Fruit fly (Drosophila melanogaster) whole organism, embryonic: ENCODE results near the gene CG9107.

Experiments
- Bdp1 ChIP-seq: fragments of 200-800 bp; sonication (Bioruptor generic); optimal IDR thresholded peaks from 3 replicates; lab custom pipeline; 2016; ENCODE audit warnings: missing biosample characterization, missing genetic modification characterization
- CG10274 ChIP-seq: fragments of 200-800 bp; sonication (Bioruptor generic); optimal IDR thresholded peaks from 3 replicates; lab custom pipeline; 2017; ENCODE audit warnings: missing biosample characterization, mild to moderate bottlenecking, missing genetic modification characterization
- CG10321 ChIP-seq: fragments of 200-800 bp; sonication (Bioruptor generic); IDR thresholded peaks from 2 replicates; pipeline ENCODE4 v1.3.6; 2022; ENCODE audit warnings: missing biosample characterization, missing genetic modification characterization
- CG11398 ChIP-seq: fragments of 200-800 bp; sonication (Bioruptor generic); optimal IDR thresholded peaks from 2 replicates; lab custom pipeline; 2016; ENCODE audit warnings: missing biosample characterization, missing genetic modification characterization
- CG12659 ChIP-seq: fragments of 200-800 bp; sonication (Bioruptor generic); optimal IDR thresholded peaks from 3 replicates; lab custom pipeline; 2017; ENCODE audit warnings: mild to moderate bottlenecking, missing biosample characterization, missing genetic modification reagents, missing genetic modification characterization
- CG12769 ChIP-seq: fragments of 200-800 bp; sonication (Bioruptor generic); optimal IDR thresholded peaks from 2 replicates; lab custom pipeline; 2019; ENCODE audit warnings: missing biosample characterization, mild to moderate bottlenecking, missing genetic modification characterization, moderate library complexity
- CG14860 ChIP-seq: fragments of 200-800 bp; sonication (Bioruptor generic); IDR thresholded peaks from 3 replicates; pipeline ENCODE4 v1.3.6; 2022; ENCODE audit warnings: missing biosample characterization, missing genetic modification characterization; ENCODE audit not compliant: partially characterized antibody
- CG15011 ChIP-seq: fragments of 200-800 bp; sonication (Bioruptor generic); optimal IDR thresholded peaks from 3 replicates; lab custom pipeline; 2018; ENCODE audit warnings: missing biosample characterization, mild to moderate bottlenecking, missing genetic modification characterization
- CG15269 ChIP-seq: fragments of 200-800 bp; sonication (Bioruptor generic); optimal IDR thresholded peaks from 2 replicates; lab custom pipeline; 2018; ENCODE audit warnings: missing biosample characterization, mild to moderate bottlenecking, missing genetic modification characterization, moderate library complexity
- CG15696 ChIP-seq: fragments of 200-800 bp; sonication (Bioruptor generic); optimal IDR thresholded peaks from 2 replicates; lab custom pipeline; 2019; ENCODE audit warnings: missing biosample characterization, mild to moderate bottlenecking, missing genetic modification characterization, moderate library complexity
- CG17385 ChIP-seq: fragments of 200-800 bp; sonication (Bioruptor generic); optimal IDR thresholded peaks from 3 replicates; lab custom pipeline; 2018; ENCODE audit warnings: missing biosample characterization, mild to moderate bottlenecking, missing genetic modification characterization
- CG17568 ChIP-seq: fragments of 200-800 bp; sonication (Bioruptor generic); optimal IDR thresholded peaks from 2 replicates; lab custom pipeline; 2018; ENCODE audit warnings: missing biosample characterization, mild to moderate bottlenecking, missing genetic modification characterization, moderate library complexity
- CG18011 ChIP-seq: fragments of 200-800 bp; sonication (Bioruptor generic); optimal IDR thresholded peaks from 2 replicates; lab custom pipeline; 2017; ENCODE audit warnings: missing biosample characterization, missing genetic modification characterization, mild to moderate bottlenecking, moderate library complexity, missing genotype
- CG32532 ChIP-seq: fragments of 200-800 bp; sonication (Bioruptor generic); IDR thresholded peaks from 2 replicates; pipeline ENCODE4 v1.3.6; 2022; ENCODE audit warnings: missing biosample characterization, missing genetic modification characterization
- CG3407 ChIP-seq: fragments of 200-800 bp; sonication (Bioruptor generic); optimal IDR thresholded peaks from 2 replicates; lab custom pipeline; 2018; ENCODE audit warnings: missing biosample characterization, mild to moderate bottlenecking, missing genetic modification characterization
- CG8924 ChIP-seq: fragments of 200-800 bp; optimal IDR thresholded peaks from 3 replicates; lab custom pipeline; 2019; ENCODE audit warnings: missing biosample characterization, mild to moderate bottlenecking, missing genetic modification characterization, moderate library complexity
- Dbx ChIP-seq: fragments of 200-800 bp; sonication (Bioruptor generic); IDR thresholded peaks from 3 replicates; pipeline ENCODE4 v1.3.6; 2022; ENCODE audit warnings: missing biosample characterization, missing genetic modification characterization
- Deaf1 ChIP-seq: fragments of 200-800 bp; optimal IDR thresholded peaks from 3 replicates; lab custom pipeline; 2019; ENCODE audit warnings: missing biosample characterization, mild to moderate bottlenecking, missing genetic modification characterization, moderate library complexity
- Dek ChIP-seq: fragments of 200-800 bp; sonication (Bioruptor generic); optimal IDR thresholded peaks from 3 replicates; lab custom pipeline; 2019; ENCODE audit warnings: missing biosample characterization, mild to moderate bottlenecking, missing genetic modification characterization, moderate library complexity
- E2f2 ChIP-seq: fragments of 200-800 bp; sonication (Bioruptor generic); IDR thresholded peaks from 2 replicates; pipeline ENCODE4 v1.3.6; 2022; ENCODE audit warnings: missing biosample characterization, missing genetic modification characterization
- HHEX ChIP-seq: fragments of 200-800 bp; sonication (Bioruptor generic); optimal IDR thresholded peaks from 3 replicates; lab custom pipeline; 2017; ENCODE audit warnings: missing biosample characterization, mild to moderate bottlenecking, missing genetic modification characterization, missing genetic modification reagents
- Hmx ChIP-seq: fragments of 200-800 bp; sonication (Bioruptor generic); optimal IDR thresholded peaks from 2 replicates; lab custom pipeline; 2016; ENCODE audit warnings: missing biosample characterization, missing genetic modification characterization
- Lpt ChIP-seq: fragments of >200 bp; optimal IDR thresholded peaks from 2 replicates; lab custom pipeline; 2018; ENCODE audit warnings: missing biosample characterization, missing genetic modification characterization
- Med ChIP-seq: fragments of 200-800 bp; sonication (Bioruptor generic); peaks from one replicate; lab custom pipeline; 2016; ENCODE audit warnings: missing biosample characterization, missing genetic modification characterization, mild to moderate bottlenecking, inconsistent platforms, moderate library complexity
- Mrtf ChIP-seq: fragments of 200-800 bp; sonication (Bioruptor generic); IDR thresholded peaks from 3 replicates; pipeline ENCODE4 v1.3.6; 2022; ENCODE audit warnings: missing biosample characterization, missing genetic modification characterization
- NC2β ChIP-seq: fragments of 200-800 bp; sonication (Bioruptor generic); optimal IDR thresholded peaks from 2 replicates; lab custom pipeline; 2016; ENCODE audit warnings: missing biosample characterization, missing genetic modification characterization
- Pdp1 ChIP-seq, 2 experiments: fragments of 200-800 bp; sonication (Bioruptor generic); optimal IDR thresholded peaks; 3 replicates each; lab custom pipeline; 2016; ENCODE audit warnings: missing biosample characterization in 2 of 2, missing genetic modification characterization in 2 of 2, mild to moderate bottlenecking in 1 of 2, moderate library complexity in 1 of 2
- Sry-β ChIP-seq: fragments of 200-800 bp; sonication (Bioruptor generic); optimal IDR thresholded peaks from 2 replicates; lab custom pipeline; 2018; ENCODE audit warnings: missing biosample characterization, mild to moderate bottlenecking, missing genetic modification characterization, moderate library complexity
- YL-1 ChIP-seq: fragments of 200-800 bp; sonication (Bioruptor generic); optimal IDR thresholded peaks from 3 replicates; lab custom pipeline; 2017; ENCODE audit warnings: missing biosample characterization, mild to moderate bottlenecking, missing genetic modification characterization
- abd-A ChIP-seq: fragments of 200-800 bp; sonication (Bioruptor generic); optimal IDR thresholded peaks from 3 replicates; lab custom pipeline; 2019; ENCODE audit warnings: missing biosample characterization, mild to moderate bottlenecking, missing genetic modification characterization, moderate library complexity
- bab2 ChIP-seq: fragments of 200-800 bp; sonication (Bioruptor generic); optimal IDR thresholded peaks from 2 replicates; lab custom pipeline; 2016; ENCODE audit warnings: missing biosample characterization, missing genetic modification characterization
- cas ChIP-seq: fragments of 200-800 bp; sonication (Bioruptor generic); IDR thresholded peaks from 2 replicates; pipeline ENCODE4 v1.3.6; 2022; ENCODE audit warnings: missing biosample characterization, missing genetic modification characterization
- cg ChIP-seq: fragments of 200-800 bp; sonication (Bioruptor generic); optimal IDR thresholded peaks from 3 replicates; lab custom pipeline; 2019; ENCODE audit warnings: missing biosample characterization, mild to moderate bottlenecking, missing genetic modification characterization, moderate library complexity
- dmrt99B ChIP-seq: fragments of 200-800 bp; sonication (Bioruptor generic); optimal IDR thresholded peaks from 2 replicates; lab custom pipeline; 2018; ENCODE audit warnings: missing biosample characterization, mild to moderate bottlenecking, missing genetic modification characterization, moderate library complexity
- dysf ChIP-seq: fragments of 200-800 bp; sonication (Bioruptor generic); IDR thresholded peaks from 3 replicates; pipeline ENCODE4 v1.3.6; 2022; ENCODE audit warnings: missing biosample characterization, missing genetic modification characterization
- en ChIP-seq: fragments of 200-800 bp; sonication (Bioruptor generic); optimal IDR thresholded peaks from 2 replicates; lab custom pipeline; 2016; ENCODE audit warnings: missing biosample characterization, missing genetic modification characterization
- ewg ChIP-seq: fragments of 200-800 bp; sonication (Bioruptor generic); optimal IDR thresholded peaks from 3 replicates; lab custom pipeline; 2017; ENCODE audit warnings: mild to moderate bottlenecking, missing biosample characterization, missing genetic modification reagents, missing genetic modification characterization
- exex ChIP-seq: fragments of 200-800 bp; sonication (Bioruptor generic); optimal IDR thresholded peaks from 4 replicates; lab custom pipeline; 2018; ENCODE audit warnings: missing biosample characterization, mild to moderate bottlenecking, missing genetic modification characterization, moderate library complexity
- eyg ChIP-seq: fragments of 200-800 bp; sonication (Bioruptor generic); optimal IDR thresholded peaks from 3 replicates; lab custom pipeline; 2016; ENCODE audit warnings: missing biosample characterization, missing genetic modification characterization
- luna ChIP-seq: fragments of 200-800 bp; sonication (Bioruptor generic); optimal IDR thresholded peaks from 2 replicates; lab custom pipeline; 2016; ENCODE audit warnings: missing biosample characterization, missing genetic modification characterization
- nom ChIP-seq: fragments of 200-800 bp; sonication (Bioruptor generic); optimal IDR thresholded peaks from 2 replicates; lab custom pipeline; 2017; ENCODE audit warnings: missing biosample characterization, missing genetic modification characterization, mild to moderate bottlenecking, moderate library complexity, missing genetic modification reagents
- onecut ChIP-seq: fragments of 200-800 bp; sonication (Bioruptor generic); IDR thresholded peaks from 2 replicates; pipeline ENCODE4 v1.3.6; 2022; ENCODE audit warnings: missing biosample characterization, missing genetic modification characterization
- pho ChIP-seq: fragments of 200-800 bp; sonication (Bioruptor generic); optimal IDR thresholded peaks from 2 replicates; lab custom pipeline; 2016; ENCODE audit warnings: missing biosample characterization, missing genetic modification characterization
- pros ChIP-seq: fragments of 200-800 bp; sonication (Bioruptor generic); optimal IDR thresholded peaks from 3 replicates; lab custom pipeline; 2019; ENCODE audit warnings: missing biosample characterization, mild to moderate bottlenecking, missing genetic modification characterization, moderate library complexity
- salm ChIP-seq: fragments of 200-800 bp; sonication (Bioruptor generic); optimal IDR thresholded peaks from 2 replicates; lab custom pipeline; 2018; ENCODE audit warnings: missing biosample characterization, mild to moderate bottlenecking, missing genetic modification characterization
- sr ChIP-seq: fragments of 200-800 bp; sonication (Bioruptor generic); IDR thresholded peaks from 3 replicates; pipeline ENCODE4 v1.3.6; 2022; ENCODE audit warnings: missing biosample characterization, missing genetic modification characterization
- ttk ChIP-seq: fragments of 200-800 bp; sonication (Bioruptor generic); IDR thresholded peaks from 2 replicates; pipeline ENCODE4 v2.1.2; 2022; ENCODE audit warnings: missing biosample characterization, missing genetic modification characterization
- wek ChIP-seq: fragments of 200-800 bp; sonication (Bioruptor generic); optimal IDR thresholded peaks from 3 replicates; lab custom pipeline; 2018; ENCODE audit warnings: missing biosample characterization, mild to moderate bottlenecking, missing genetic modification characterization, moderate library complexity
- wor ChIP-seq: fragments of 200-800 bp; sonication (Bioruptor generic); IDR thresholded peaks from 2 replicates; pipeline ENCODE4 v1.3.6; 2022; ENCODE audit warnings: missing biosample characterization, missing genetic modification characterization
- zen ChIP-seq: fragments of 200-800 bp; sonication (Bioruptor generic); optimal IDR thresholded peaks from 3 replicates; lab custom pipeline; 2018; ENCODE audit warnings: missing biosample characterization, mild to moderate bottlenecking, missing genetic modification characterization, moderate library complexity

The CG9107 gene

DNA sequence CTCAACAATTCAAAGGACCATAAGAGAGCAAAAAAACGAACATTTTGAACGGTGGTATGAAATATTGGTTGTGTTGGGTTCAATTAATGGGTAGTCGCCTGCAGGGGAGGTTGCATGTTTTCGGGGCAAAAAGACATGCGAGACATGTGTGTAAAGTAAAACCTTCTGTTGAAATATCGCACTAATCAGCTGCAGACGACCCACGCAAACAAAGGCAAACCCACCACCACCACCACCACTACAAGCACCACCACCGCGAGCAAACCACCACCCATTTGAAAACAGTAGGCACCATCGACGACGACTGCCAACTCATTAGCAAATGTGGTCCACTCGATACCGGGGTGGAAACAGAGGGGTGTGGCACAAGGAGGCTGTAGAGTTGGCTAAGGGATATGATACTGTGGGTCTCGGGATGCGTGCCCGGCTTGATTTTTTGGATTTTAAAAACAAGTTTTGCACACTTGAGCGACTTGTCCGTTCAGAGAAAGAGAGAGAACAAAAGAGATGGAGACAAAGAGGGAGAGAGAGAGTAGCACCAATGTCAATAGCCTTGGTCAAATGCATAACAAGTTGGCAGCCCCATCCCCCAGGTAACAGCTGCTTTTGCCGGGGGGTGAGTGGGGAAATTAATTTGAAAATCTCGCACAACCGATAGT, 47.1 kb downstream of the CG9107 start (continued):
- TF ChIP-seq CG8924: peak; percentile 35
- TF ChIP-seq zen (tag; lab: Kevin White, UChicago): peak; percentile 22
- no peak for TF ChIP-seq CG17385 (GFP tag; lab: Kevin White, UChicago)
- TF ChIP-seq dmrt99B (tag; lab: Kevin White, UChicago): no peak
- no peak for TF ChIP-seq salm (tag; lab: Kevin White, UChicago)
- TF ChIP-seq Med (GFP tag; lab: Kevin White, UChicago): peak; percentile 86
- TF ChIP-seq ewg: peak; percentile 37
- no peak for TF ChIP-seq CG32532 (GFP tag; lab: Robert Waterston, UW)
- TF ChIP-seq cas (GFP tag; lab: Robert Waterston, UW): no peak
- TF ChIP-seq eyg: no peak
- TF ChIP-seq CG14860 (GFP tag; lab: Robert Waterston, UW): no peak
- TF ChIP-seq E2f2 (GFP tag; lab: Robert Waterston, UW): no peak
- TF ChIP-seq Bdp1: no peak
- peak; percentile 67 for TF ChIP-seq nom (GFP tag; lab: Kevin White, UChicago)
- peak; percentile 88 for TF ChIP-seq abd-A
- no peak for TF ChIP-seq CG3407 (GFP tag; lab: Kevin White, UChicago)
- TF ChIP-seq CG15696: no peak
- no peak for TF ChIP-seq Hmx
- no peak for TF ChIP-seq CG17568 (GFP tag; lab: Kevin White, UChicago)
- peak in 1 of 2 experiments; percentile 38 for TF ChIP-seq Pdp1 (GFP tag; optimal IDR thresholded peaks at IDR 0.05; lab: Kevin White, UChicago)
- TF ChIP-seq YL-1 (GFP tag; lab: Kevin White, UChicago): peak; percentile 10
- TF ChIP-seq CG15269 (tag; lab: Kevin White, UChicago): no peak
- peak; percentile 42 for TF ChIP-seq exex (tag; lab: Kevin White, UChicago)
- peak; percentile 1 for TF ChIP-seq Dek (tag; lab: Kevin White, UChicago)
- TF ChIP-seq wor (GFP tag; lab: Robert Waterston, UW): no peak
- no peak for TF ChIP-seq sr (GFP tag; lab: Robert Waterston, UW)
- TF ChIP-seq CG15011: no peak
- TF ChIP-seq wek: peak; percentile 15
- TF ChIP-seq onecut (GFP tag; lab: Robert Waterston, UW): 0 out of 2 replicates have a peak, but pooled peaks have one; percentile 3
- peak; percentile 14 for TF ChIP-seq bab2 (GFP tag; lab: Kevin White, UChicago)
- no peak for TF ChIP-seq HHEX (GFP tag; lab: Kevin White, UChicago)
- TF ChIP-seq Sry-β: no peak
- peak; percentile 19 for TF ChIP-seq pho
- TF ChIP-seq en (GFP tag; lab: Kevin White, UChicago): no peak
- no peak for TF ChIP-seq CG11398 (GFP tag; lab: Kevin White, UChicago)
- peak; percentile 64 for TF ChIP-seq Deaf1
- no peak for TF ChIP-seq Mrtf (GFP tag; lab: Robert Waterston, UW)
- peak; percentile 36 for TF ChIP-seq cg (GFP tag; lab: Kevin White, UChicago)
- no peak for TF ChIP-seq Dbx
- TF ChIP-seq Lpt (GFP tag; lab: Kevin White, UChicago): no peak
- peak; percentile 34 for TF ChIP-seq CG12769 (tag; lab: Kevin White, UChicago)
- no peak for TF ChIP-seq ttk
- peak; percentile 36 for TF ChIP-seq CG18011 (GFP tag; lab: Kevin White, UChicago)
- TF ChIP-seq CG12659 (GFP tag; lab: Kevin White, UChicago): peak; percentile 22
- no peak for TF ChIP-seq dysf (GFP tag; lab: Robert Waterston, UW)
- TF ChIP-seq luna: no peak
- peak; percentile 1 for TF ChIP-seq NC2β (GFP tag; lab: Kevin White, UChicago)
- peak; percentile 97 for TF ChIP-seq pros (GFP tag; lab: Kevin White, UChicago)
- TF ChIP-seq CG10321: no peak
- TF ChIP-seq CG10274 (GFP tag; lab: Kevin White, UChicago): peak; percentile 11
